Worm (Caenorhabditis elegans) whole organism, L4 larva: Measurements from ENCODE around the gene pho-6.

Experiments
- F49E8.2 ChIP-seq: sonication (generic microtip); optimal IDR thresholded peaks from 2 replicates; lab custom pipeline; 2016; ENCODE audit warnings: missing compliant biosample characterization, mild to moderate bottlenecking, missing genetic modification characterization, borderline replicate concordance
- ces-1 ChIP-seq: fragments of 150-350 bp; sonication (generic microtip); optimal IDR thresholded peaks from 4 replicates; lab custom pipeline; 2014; ENCODE audit warnings: missing biosample characterization, missing genetic modification reagents, missing genetic modification characterization
- daf-12 ChIP-seq: fragments of 150-350 bp; optimal IDR thresholded peaks from 2 replicates; lab custom pipeline; 2014; ENCODE audit warnings: missing biosample characterization, missing genetic modification reagents, missing genetic modification characterization
- zag-1 ChIP-seq: fragments of 150-350 bp; optimal IDR thresholded peaks from 2 replicates; lab custom pipeline; 2014; ENCODE audit warnings: missing biosample characterization, missing genetic modification characterization

- TF ChIP-seq zag-1: no peak
- no peak for TF ChIP-seq ces-1 (GFP tag; lab: Kevin White, UChicago)
- no peak for TF ChIP-seq F49E8.2 (tag; lab: Kevin White, UChicago)
- no peak for TF ChIP-seq daf-12 (tag; lab: Kevin White, UChicago)
Measured at ce11 chrV:8375419-8375818, 18.8 kb downstream of the pho-6 start, which contains the start of gene F38E1.10.
